Worm (Caenorhabditis elegans) whole organism, L1 larva: ENCODE data around the gene srbc-68.

Experiments
- C04F5.9 ChIP-seq: sonication (generic microtip); optimal IDR thresholded peaks from 2 replicates; lab custom pipeline; 2016; ENCODE audit warnings: missing genetic modification characterization, missing compliant biosample characterization
- C34B4.2 ChIP-seq: sonication (generic microtip); optimal IDR thresholded peaks from 2 replicates; lab custom pipeline; 2017; ENCODE audit warnings: mild to moderate bottlenecking, missing genetic modification characterization, missing compliant biosample characterization
- Y116A8C.19 ChIP-seq: sonication (generic microtip); optimal IDR thresholded peaks from 2 replicates; lab custom pipeline; 2016; ENCODE audit warnings: missing compliant biosample characterization, missing genetic modification characterization, borderline replicate concordance
- ceh-63 ChIP-seq: fragments of 200-800 bp; sonication (Bioruptor generic); optimal IDR thresholded peaks from 2 replicates; lab custom pipeline; 2018; ENCODE audit warnings: mild to moderate bottlenecking, missing genetic modification characterization, missing compliant biosample characterization
- ceh-88 ChIP-seq: fragments of 200-800 bp; sonication (Bioruptor generic); IDR thresholded peaks from 2 replicates; pipeline ENCODE4 v1.3.6; 2022; ENCODE audit warnings: missing genetic modification characterization, missing compliant biosample characterization
- dpl-1 ChIP-seq, 3 experiments: fragments of 150-350 bp in 2 of 3; sonication (generic microtip) in 1 of 3; optimal IDR thresholded peaks; 2 replicates each; lab custom pipeline; 2014 to 2017; ENCODE audit warnings: missing biosample characterization in 3 of 3, missing genetic modification characterization in 3 of 3, missing genetic modification reagents in 3 of 3
- efl-1 ChIP-seq, 4 experiments: fragments of 150-350 bp; optimal IDR thresholded peaks in 3 of 4; peaks in 1 of 4; 1 replicate in 1 of 4; 2 replicates in 3 of 4; lab custom pipeline; 2014; ENCODE audit warnings: missing biosample characterization in 2 of 4, missing genetic modification characterization in 2 of 4, missing genetic modification reagents in 2 of 4
- fkh-8 ChIP-seq: sonication (generic microtip); optimal IDR thresholded peaks from 2 replicates; lab custom pipeline; 2016; ENCODE audit warnings: mild to moderate bottlenecking, missing genetic modification characterization, missing compliant biosample characterization
- fos-1 ChIP-seq: fragments of 150-350 bp; optimal IDR thresholded peaks from 2 replicates; lab custom pipeline; 2014; ENCODE audit warnings: missing biosample characterization, missing genetic modification characterization
- hlh-17 ChIP-seq: fragments of 200-800 bp; sonication (Bioruptor generic); optimal IDR thresholded peaks from 2 replicates; lab custom pipeline; 2018; ENCODE audit warnings: missing genetic modification characterization, mild to moderate bottlenecking, missing compliant biosample characterization, moderate library complexity, borderline replicate concordance
- irx-1 ChIP-seq: sonication (generic microtip); optimal IDR thresholded peaks from 2 replicates; lab custom pipeline; 2016; ENCODE audit warnings: missing genetic modification characterization, missing compliant biosample characterization
- isw-1 ChIP-seq: fragments of 200-800 bp; sonication (Bioruptor generic); IDR thresholded peaks from 2 replicates; pipeline ENCODE4 v1.3.6; 2022; ENCODE audit warnings: missing genetic modification characterization, missing compliant biosample characterization
- lin-14 ChIP-seq: fragments of 200-800 bp; sonication (Bioruptor generic); optimal IDR thresholded peaks from 2 replicates; lab custom pipeline; 2018; ENCODE audit warnings: mild to moderate bottlenecking, missing genetic modification characterization, moderate library complexity, missing compliant biosample characterization
- lin-15B ChIP-seq: fragments of 150-350 bp; sonication (generic microtip); optimal IDR thresholded peaks from 3 replicates; lab custom pipeline; 2014; ENCODE audit warnings: missing biosample characterization, missing genetic modification characterization
- lin-39 ChIP-seq: fragments of 150-350 bp; optimal IDR thresholded peaks from 2 replicates; lab custom pipeline; 2014; ENCODE audit warnings: missing biosample characterization, missing genetic modification reagents, missing genetic modification characterization
- mdl-1 ChIP-seq, 2 experiments: fragments of 150-350 bp; optimal IDR thresholded peaks; 2 replicates each; lab custom pipeline; 2014 to 2017; ENCODE audit warnings: missing biosample characterization in 2 of 2, missing genetic modification characterization in 2 of 2, inconsistent platforms in 1 of 2
- nhr-28 ChIP-seq: fragments of 150-350 bp; optimal IDR thresholded peaks from 2 replicates; lab custom pipeline; 2014; ENCODE audit warnings: missing biosample characterization, missing genetic modification characterization
- nhr-47 ChIP-seq: sonication (generic microtip); optimal IDR thresholded peaks from 2 replicates; lab custom pipeline; 2016; ENCODE audit warnings: mild to moderate bottlenecking, missing genetic modification characterization, moderate library complexity, missing compliant biosample characterization
- nhr-71 ChIP-seq: sonication (generic microtip); optimal IDR thresholded peaks from 2 replicates; lab custom pipeline; 2016; ENCODE audit warnings: mild to moderate bottlenecking, missing genetic modification characterization, moderate library complexity, missing compliant biosample characterization
- nhr-77 ChIP-seq: fragments of 150-350 bp; optimal IDR thresholded peaks from 2 replicates; lab custom pipeline; 2014; ENCODE audit warnings: missing biosample characterization, missing genetic modification characterization
- nhr-84 ChIP-seq: sonication (generic microtip); optimal IDR thresholded peaks from 2 replicates; lab custom pipeline; 2017; ENCODE audit warnings: missing biosample characterization, missing genetic modification characterization
- nhr-85 ChIP-seq: sonication (generic microtip); peaks from one replicate; lab custom pipeline; 2016; ENCODE audit warnings: missing genetic modification characterization, inconsistent platforms, missing compliant biosample characterization
- pag-3 ChIP-seq: sonication (generic microtip); optimal IDR thresholded peaks from 2 replicates; lab custom pipeline; 2017; ENCODE audit warnings: missing genetic modification characterization, mild to moderate bottlenecking, missing compliant biosample characterization, antibody characterized with exemption, borderline replicate concordance; ENCODE audit not compliant: insufficient read depth
- snu-23 ChIP-seq: sonication (generic microtip); optimal IDR thresholded peaks from 2 replicates; lab custom pipeline; 2016; ENCODE audit warnings: missing genetic modification characterization, missing compliant biosample characterization
- sup-37 ChIP-seq: fragments of 200-800 bp; sonication (Bioruptor generic); optimal IDR thresholded peaks from 2 replicates; lab custom pipeline; 2018; ENCODE audit warnings: mild to moderate bottlenecking, missing genetic modification characterization, missing compliant biosample characterization
- swsn-7 ChIP-seq: sonication (generic microtip); optimal IDR thresholded peaks from 2 replicates; lab custom pipeline; 2016; ENCODE audit warnings: missing genetic modification characterization, missing compliant biosample characterization
- unc-130 ChIP-seq: fragments of 150-350 bp; optimal IDR thresholded peaks from 2 replicates; lab custom pipeline; 2017; ENCODE audit warnings: missing biosample characterization, missing genetic modification characterization, inconsistent platforms
- unc-30 ChIP-seq: sonication (generic microtip); optimal IDR thresholded peaks from 2 replicates; lab custom pipeline; 2017; ENCODE audit warnings: missing biosample characterization, missing genetic modification characterization
- vab-15 ChIP-seq: sonication (generic microtip); optimal IDR thresholded peaks from 2 replicates; lab custom pipeline; 2017; ENCODE audit warnings: missing genotype, mild to moderate bottlenecking, missing genetic modification characterization, missing compliant biosample characterization
- zag-1 ChIP-seq: fragments of 150-350 bp; optimal IDR thresholded peaks from 2 replicates; lab custom pipeline; 2014; ENCODE audit warnings: missing biosample characterization, missing genetic modification characterization
- ztf-11 ChIP-seq, 2 experiments: sonication (generic microtip); optimal IDR thresholded peaks; 2 replicates each; lab custom pipeline; 2016 to 2017; ENCODE audit warnings: missing genetic modification characterization in 2 of 2, missing biosample characterization in 1 of 2, missing compliant biosample characterization in 1 of 2

The srbc-68 gene

ce11 chrV:3541117-3541516, 5.3 kb downstream of the srbc-68 start, which contains the start of gene srbc-67:
srbc-67 (minus strand) TSS chrV:3541217.
- TF ChIP-seq nhr-71 (tag; lab: Kevin White, UChicago) (no peak), C04F5.9 (tag; lab: Kevin White, UChicago) (no peak), snu-23 (GFP tag; lab: Kevin White, UChicago) (no peak), irx-1 (tag; lab: Kevin White, UChicago) (no peak)
- TF ChIP-seq, all 84 proteins: peak for 0

ce11 chrV:3538307-3538706, 8.1 kb downstream of the srbc-68 start, which contains the start of gene nhr-93:
nhr-93 (minus strand) TSS chrV:3538407.
- TF ChIP-seq lin-39 (tag; lab: Kevin White, UChicago) (no peak), Y116A8C.19 (tag; lab: Kevin White, UChicago) (no peak), nhr-77 (no peak), sup-37 (GFP tag; lab: Kevin White, UChicago) (no peak), nhr-84 (tag; lab: Kevin White, UChicago) (no peak), lin-15B (tag; lab: Kevin White, UChicago) (no peak), ceh-63 (GFP tag; lab: Kevin White, UChicago) (no peak), ceh-88 (GFP tag; lab: Robert Waterston, UW) (no peak), zag-1 (no peak), vab-15 (no peak), lin-14 (GFP tag; lab: Kevin White, UChicago) (no peak), pag-3 (tag; lab: Kevin White, UChicago) (no peak), unc-30 (tag; lab: Kevin White, UChicago) (no peak), nhr-71 (tag; lab: Kevin White, UChicago) (no peak), nhr-47 (tag; lab: Kevin White, UChicago) (no peak), nhr-28 (tag; lab: Kevin White, UChicago) (no peak), ztf-11 (tag; optimal IDR thresholded peaks at IDR 0.05; lab: Kevin White, UChicago) (no peak), unc-130 (tag; lab: Kevin White, UChicago) (no peak), swsn-7 (tag; lab: Kevin White, UChicago) (no peak)
- TF ChIP-seq, all 84 proteins: peak for 0

ce11 chrV:3535260-3535659, 11.2 kb downstream of the srbc-68 start, which contains the start of gene nhr-221:
nhr-221 (minus strand) TSS chrV:3535360.
- TF ChIP-seq nhr-47 (tag; lab: Kevin White, UChicago) (no peak), efl-1 (optimal IDR thresholded peaks at IDR 0.05; lab: Kevin White, UChicago) (no peak), efl-1 (GFP tag; optimal IDR thresholded peaks at IDR 0.05 in 1 of 2; lab: Kevin White, UChicago) (peak in 1 of 2 experiments; percentile 47)

ce11 chrV:3530403-3530802, 16.0 kb downstream of the srbc-68 start, which contains the start of gene srbc-66:
srbc-66 (plus strand) TSS chrV:3530703.
- TF ChIP-seq fkh-8 (tag; lab: Kevin White, UChicago) (peak; percentile 35), hlh-17 (no peak)
- TF ChIP-seq, all 84 proteins: peak for 1

- TF ChIP-seq dpl-1 (GFP tag; optimal IDR thresholded peaks at IDR 0.05; lab: Kevin White, UChicago) (no peak), snu-23 (GFP tag; lab: Kevin White, UChicago) (no peak), swsn-7 (tag; lab: Kevin White, UChicago) (no peak), mdl-1 (tag; optimal IDR thresholded peaks at IDR 0.05; lab: Kevin White, UChicago) (no peak), C34B4.2 (tag; lab: Kevin White, UChicago) (no peak), fos-1 (tag; lab: Kevin White, UChicago) (no peak), nhr-85 (tag; lab: Kevin White, UChicago) (no peak), zag-1 (no peak), vab-15 (no peak), fkh-8 (tag; lab: Kevin White, UChicago) (no peak), isw-1 (GFP tag; lab: Robert Waterston, UW) (no peak), unc-30 (tag; lab: Kevin White, UChicago) (no peak)
Observed at ce11 chrV:3526882-3527281, 19.5 kb downstream of the srbc-68 start, which contains the start of gene str-260. str-260 (plus strand) TSS chrV:3527182.
